Worm (Caenorhabditis elegans) whole organism, late embryonic: ENCODE data around the gene C11D2.4.

Experiments used
- K09A11.1 ChIP-seq: sonication (generic microtip); optimal IDR thresholded peaks from 2 replicates; lab custom pipeline; 2017; ENCODE audit warnings: antibody characterized with exemption, mild to moderate bottlenecking, missing genetic modification characterization, missing compliant biosample characterization; ENCODE audit not compliant: insufficient read depth
- ahr-1 ChIP-seq: sonication (generic microtip); optimal IDR thresholded peaks from 2 replicates; lab custom pipeline; 2016; ENCODE audit warnings: missing genetic modification characterization, missing compliant biosample characterization
- ceh-2 ChIP-seq: sonication (generic microtip); optimal IDR thresholded peaks from 2 replicates; lab custom pipeline; 2016; ENCODE audit warnings: missing genotype, missing genetic modification characterization, missing compliant biosample characterization
- ceh-45 ChIP-seq: fragments of 200-800 bp; sonication (Bioruptor generic); IDR thresholded peaks from 2 replicates; pipeline ENCODE4 v1.3.6; 2022; ENCODE audit warnings: missing genetic modification reagents, missing genetic modification characterization, missing compliant biosample characterization
- ceh-9 ChIP-seq: sonication (generic microtip); optimal IDR thresholded peaks from 2 replicates; lab custom pipeline; 2016; ENCODE audit warnings: mild to moderate bottlenecking, missing genetic modification characterization, inconsistent platforms, missing compliant biosample characterization
- ets-4 ChIP-seq: sonication (generic microtip); optimal IDR thresholded peaks from 2 replicates; lab custom pipeline; 2016; ENCODE audit warnings: missing genetic modification characterization, missing compliant biosample characterization
- fkh-10 ChIP-seq: fragments of 150-350 bp; optimal IDR thresholded peaks from 2 replicates; lab custom pipeline; 2014; ENCODE audit warnings: missing biosample characterization, missing genetic modification reagents, missing genetic modification characterization
- nfya-1 ChIP-seq: sonication (generic microtip); optimal IDR thresholded peaks from 2 replicates; lab custom pipeline; 2017; ENCODE audit warnings: missing genetic modification characterization, mild to moderate bottlenecking, missing compliant biosample characterization, antibody characterized with exemption, moderate library complexity
- pha-4 ChIP-seq: fragments of 150-350 bp; optimal IDR thresholded peaks from 2 replicates; lab custom pipeline; 2018; ENCODE audit warnings: missing biosample characterization, missing genetic modification reagents, missing genetic modification characterization
- sox-4 ChIP-seq: sonication (generic microtip); optimal IDR thresholded peaks from 2 replicates; lab custom pipeline; 2017; ENCODE audit warnings: mild to moderate bottlenecking, missing genetic modification characterization, inconsistent platforms, missing compliant biosample characterization
- tbx-7 ChIP-seq: sonication (generic microtip); optimal IDR thresholded peaks from 2 replicates; lab custom pipeline; 2016; ENCODE audit warnings: missing genotype, missing genetic modification characterization, missing compliant biosample characterization
- ttx-3 ChIP-seq: sonication (generic microtip); optimal IDR thresholded peaks from 2 replicates; lab custom pipeline; 2016; ENCODE audit warnings: missing genetic modification reagents, missing genetic modification characterization, missing compliant biosample characterization

ce11 chrIV:6156833-6157232 is at the start of gene C11D2.4:
- TF ChIP-seq nfya-1 (tag; lab: Kevin White, UChicago) (no peak), ceh-9 (tag; lab: Kevin White, UChicago) (no peak), ahr-1 (tag; lab: Kevin White, UChicago) (no peak), ceh-2 (tag; lab: Kevin White, UChicago) (no peak), ets-4 (tag; lab: Kevin White, UChicago) (no peak), K09A11.1 (tag; lab: Kevin White, UChicago) (no peak), fkh-10 (GFP tag; lab: Kevin White, UChicago) (no peak), pha-4 (no peak), sox-4 (tag; lab: Kevin White, UChicago) (no peak), tbx-7 (tag; lab: Kevin White, UChicago) (no peak), ttx-3 (tag; lab: Kevin White, UChicago) (no peak), ceh-45 (GFP tag; lab: Robert Waterston, UW) (no peak)
